Fruit fly (Drosophila melanogaster) whole organism, wandering third instar larva: ENCODE measurements around the gene Ndfip.

Experiments used
- Hr78 ChIP-seq: fragments of >200 bp; optimal IDR thresholded peaks from 2 replicates; lab custom pipeline; 2017; ENCODE audit warnings: missing biosample characterization, missing genetic modification characterization
- brk ChIP-seq: fragments of 200-800 bp; sonication (Bioruptor generic); optimal IDR thresholded peaks from 2 replicates; lab custom pipeline; 2016; ENCODE audit warnings: missing biosample characterization, mild to moderate bottlenecking, missing genetic modification characterization
- h ChIP-seq: fragments of 200-800 bp; sonication (Bioruptor generic); optimal IDR thresholded peaks from 3 replicates; lab custom pipeline; 2016; ENCODE audit warnings: missing biosample characterization, mild to moderate bottlenecking, missing genetic modification characterization

DNA sequence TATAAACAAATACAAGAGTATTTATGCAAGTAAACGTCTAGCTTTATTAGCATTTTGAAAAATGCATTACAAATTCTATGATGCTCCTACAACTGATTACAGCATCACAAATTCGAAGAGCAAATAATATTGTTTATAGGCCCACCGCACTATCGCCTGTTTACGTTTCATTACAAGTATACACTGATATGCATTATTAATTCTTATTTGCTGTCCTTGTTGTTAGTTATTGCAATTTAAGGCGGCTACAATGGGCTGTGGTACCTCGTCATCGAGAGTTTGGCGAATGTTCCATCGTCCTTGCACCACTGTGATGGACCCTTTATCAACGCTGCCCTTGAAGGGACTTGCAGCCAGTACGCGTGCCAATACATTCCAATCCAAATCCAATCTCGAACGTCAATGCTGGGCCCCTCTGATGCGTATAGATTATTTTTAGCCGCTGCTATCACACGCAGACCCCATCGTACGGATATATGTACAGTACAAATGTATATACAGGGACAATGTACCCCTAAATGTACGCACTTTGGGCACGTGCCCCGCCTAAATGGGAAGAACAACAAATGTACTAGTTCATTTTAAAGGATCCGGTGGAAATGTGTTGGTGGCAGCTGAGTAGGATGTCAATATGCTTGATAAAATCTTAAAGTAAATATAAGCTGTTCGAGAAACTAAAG is 2.8 kb upstream of the Ndfip start:
- TF ChIP-seq brk (GFP tag; lab: Kevin White, UChicago), result no peak
- no peak for TF ChIP-seq h
- TF ChIP-seq Hr78 (GFP tag; lab: Kevin White, UChicago), result no peak
